Worm (Caenorhabditis elegans): Measurements from ENCODE around the gene nhr-195.

ce11 chrV:8937476-8938249, 34.5 kb downstream of the nhr-195 start:
- TF ChIP-seq nfya-1 (tag; optimal IDR thresholded peaks at IDR 0.05; ENCODE audit: insufficient read depth) (no peak), fkh-10 (GFP tag; optimal IDR thresholded peaks at IDR 0.05) (no peak), jun-1 (tag; optimal IDR thresholded peaks at IDR 0.05) (no peak), skn-1 (tag; optimal IDR thresholded peaks at IDR 0.05) (no peak), nhr-11 (tag; optimal IDR thresholded peaks at IDR 0.05) (no peak)

Measured in whole organism, L3 larva.